Fruit fly (Drosophila melanogaster): ENCODE measurements around the gene CG32110.
A peak's percentile ranks its signal among the peaks of the same experiment; 100 is the strongest.

DNA sequence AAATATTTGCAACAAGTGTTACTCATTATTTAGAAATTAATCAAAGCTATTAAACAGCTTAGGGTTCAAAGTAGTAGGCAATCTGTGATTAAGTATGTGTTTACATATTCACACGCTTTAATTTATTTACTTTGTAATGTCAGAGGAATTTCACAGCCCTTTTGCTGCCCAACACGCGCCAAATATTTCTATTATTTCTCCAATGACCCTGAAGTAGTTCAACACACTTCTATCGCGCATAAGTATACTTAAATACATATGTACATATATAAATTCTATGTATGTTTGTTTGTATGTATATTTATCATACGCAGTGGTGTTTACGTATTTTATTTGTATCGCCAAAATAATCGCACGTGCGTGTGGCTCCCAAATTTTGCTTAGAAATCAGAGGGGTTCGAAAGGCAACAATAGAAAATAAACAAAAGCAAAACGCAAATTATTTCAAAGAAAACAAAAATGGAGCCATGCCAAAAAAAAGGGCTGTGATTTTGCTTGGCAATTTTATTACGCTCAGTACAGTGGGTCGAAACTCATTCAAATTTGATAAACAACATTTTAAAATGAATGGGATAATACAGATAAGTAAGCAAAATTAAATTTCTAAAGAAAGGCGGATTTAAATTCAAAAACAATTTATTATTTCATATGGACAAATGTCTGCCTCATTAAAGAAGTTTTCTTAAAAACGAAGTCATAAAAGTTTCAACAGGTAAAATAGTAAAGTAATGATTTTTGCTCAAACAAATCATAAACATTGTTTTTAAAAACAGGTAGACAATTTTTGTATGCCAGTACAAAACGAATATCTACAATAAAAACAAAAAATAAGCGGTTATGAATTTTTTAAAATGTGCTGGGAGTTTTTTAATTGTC lies 5.1 kb upstream of the CG32110 start:
- TF ChIP-seq cic (GFP tag; optimal IDR thresholded peaks at IDR 0.05) (no peak), Mnt (GFP tag; optimal IDR thresholded peaks at IDR 0.05) (no peak), toe (GFP tag; optimal IDR thresholded peaks at IDR 0.05) (no peak), Crg-1 (GFP tag; optimal IDR thresholded peaks at IDR 0.05) (no peak), CG7101 (tag; optimal IDR thresholded peaks at IDR 0.05) (no peak), CG5204 (GFP tag; optimal IDR thresholded peaks at IDR 0.05) (no peak), pad (GFP tag; optimal IDR thresholded peaks at IDR 0.05) (no peak), kay (GFP tag; ENCODE audit: borderline replicate concordance) (peak; percentile 64), bab1 (GFP tag; optimal IDR thresholded peaks at IDR 0.05) (no peak), CG12768 (GFP tag; optimal IDR thresholded peaks at IDR 0.05) (no peak), cnc (optimal IDR thresholded peaks at IDR 0.05) (no peak), CG11617 (GFP tag; optimal IDR thresholded peaks at IDR 0.05) (no peak), Hr96 (GFP tag; optimal IDR thresholded peaks at IDR 0.05) (no peak), tj (GFP tag; optimal IDR thresholded peaks at IDR 0.05) (peak; percentile 8)

Data from whole organism, adult.